Fruit fly (Drosophila melanogaster): Measurements from ENCODE around the gene CG33658.

The CG33658 gene

DNA sequence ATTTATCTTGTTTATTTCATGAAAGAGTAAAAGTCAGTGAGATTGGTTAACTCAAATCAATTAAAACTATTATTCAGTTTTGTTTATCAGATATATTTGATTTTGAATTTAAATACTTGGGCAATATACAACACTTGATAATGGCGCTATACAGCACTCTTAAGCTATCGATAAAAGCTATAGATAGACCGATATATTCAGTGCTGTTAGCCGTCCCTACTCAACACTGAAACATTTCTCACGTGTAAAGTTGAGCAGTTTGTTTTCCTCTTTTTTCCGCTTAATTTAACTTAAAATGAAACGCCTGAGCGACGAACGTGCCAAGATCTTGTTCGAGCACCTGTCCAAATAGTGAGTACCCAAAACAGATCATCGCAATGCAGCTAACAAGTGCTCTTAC lies 9.5 kb upstream of the CG33658 start, which contains the start of gene CG7006 (continued):
- TF ChIP-seq CG11398 (GFP tag; optimal IDR thresholded peaks at IDR 0.05), result peak; percentile 46
- no peak for TF ChIP-seq CG6254 (GFP tag; optimal IDR thresholded peaks at IDR 0.05)
- peak; percentile 1 for TF ChIP-seq CG31388 (GFP tag; optimal IDR thresholded peaks at IDR 0.05)
- TF ChIP-seq tup (GFP tag; optimal IDR thresholded peaks at IDR 0.05), result peak; percentile 49
- TF ChIP-seq kni (GFP tag; optimal IDR thresholded peaks at IDR 0.05), result no peak
- TF ChIP-seq ham (GFP tag; IDR thresholded peaks at IDR 0.05), result no peak
- peak; percentile 44; the same call in 1 of the 2 replicates for TF ChIP-seq tna (GFP tag; IDR thresholded peaks at IDR 0.05; ENCODE audit: partially characterized antibody)
- peak; percentile 66 for TF ChIP-seq CG11085 (GFP tag; IDR thresholded peaks at IDR 0.05)
- TF ChIP-seq Lpt (GFP tag; optimal IDR thresholded peaks at IDR 0.05), result no peak
- TF ChIP-seq Sry-β (GFP tag; optimal IDR thresholded peaks at IDR 0.05), result no peak
- no peak for TF ChIP-seq Sox100B (GFP tag; optimal IDR thresholded peaks at IDR 0.05)
- TF ChIP-seq CG3838 (GFP tag; optimal IDR thresholded peaks at IDR 0.05), result no peak
- peak; percentile 49 for TF ChIP-seq CG34422 (GFP tag; IDR thresholded peaks at IDR 0.05)
- peak; percentile 65 for TF ChIP-seq HLH3B (GFP tag; IDR thresholded peaks at IDR 0.05)
- no peak for TF ChIP-seq CG8359 (GFP tag; optimal IDR thresholded peaks at IDR 0.05; ENCODE audit: borderline replicate concordance)
- TF ChIP-seq Mad (GFP tag; optimal IDR thresholded peaks at IDR 0.05), result peak; percentile 50
- TF ChIP-seq E2f1 (GFP tag; IDR thresholded peaks at IDR 0.05), result 0 out of 2 replicates have a peak, but pooled peaks have one; percentile 42
- peak; percentile 75 for TF ChIP-seq ato (GFP tag; IDR thresholded peaks at IDR 0.05; ENCODE audit: partially characterized antibody)
- TF ChIP-seq Six4 (GFP tag; optimal IDR thresholded peaks at IDR 0.05), result peak; percentile 35
- TF ChIP-seq CG10979 (tag; optimal IDR thresholded peaks at IDR 0.05), result peak; percentile 16
- no peak for TF ChIP-seq en (GFP tag; optimal IDR thresholded peaks at IDR 0.05)
- TF ChIP-seq fd96Cb (tag; optimal IDR thresholded peaks at IDR 0.05), result peak; percentile 12
- peak; percentile 61 for TF ChIP-seq Camta (GFP tag; optimal IDR thresholded peaks at IDR 0.05)
- peak; percentile 86 for TF ChIP-seq ken (GFP tag; IDR thresholded peaks at IDR 0.05)
- TF ChIP-seq CG2129 (GFP tag; IDR thresholded peaks at IDR 0.05; ENCODE audit: partially characterized antibody), result 0 out of 2 replicates have a peak, but pooled peaks have one; percentile 16
- TF ChIP-seq CG11504 (tag; optimal IDR thresholded peaks at IDR 0.05), result no peak
- TF ChIP-seq rib (GFP tag; IDR thresholded peaks at IDR 0.05), result 0 out of 2 replicates have a peak, but pooled peaks have one; percentile 33
- TF ChIP-seq CG13123 (GFP tag; optimal IDR thresholded peaks at IDR 0.05), result peak; percentile 50
- TF ChIP-seq ase (GFP tag; IDR thresholded peaks at IDR 0.05), result no peak
- peak; percentile 72 for TF ChIP-seq MESR4 (GFP tag; optimal IDR thresholded peaks at IDR 0.05)
- no peak for TF ChIP-seq Blimp-1 (GFP tag; optimal IDR thresholded peaks at IDR 0.05)
- peak; percentile 88 for TF ChIP-seq vvl (GFP tag; IDR thresholded peaks at IDR 0.05)
- no peak for TF ChIP-seq sr (GFP tag; IDR thresholded peaks at IDR 0.05)
- TF ChIP-seq mam (GFP tag; optimal IDR thresholded peaks at IDR 0.05), result peak; percentile 91
- TF ChIP-seq Opbp (GFP tag; IDR thresholded peaks at IDR 0.05; ENCODE audit: partially characterized antibody), result peak; percentile 87
- TF ChIP-seq fd64A (GFP tag; optimal IDR thresholded peaks at IDR 0.05), result no peak
- no peak for TF ChIP-seq croc (GFP tag; conservative IDR thresholded peaks at IDR 0.05)
- no peak for TF ChIP-seq fd102C (GFP tag; optimal IDR thresholded peaks at IDR 0.05)
- TF ChIP-seq CG13624 (GFP tag; optimal IDR thresholded peaks at IDR 0.05), result peak; percentile 90
- TF ChIP-seq CG6272 (GFP tag; IDR thresholded peaks at IDR 0.05), result peak; percentile 29; the same call in 1 of the 2 replicates
- TF ChIP-seq CG12155 (GFP tag; optimal IDR thresholded peaks at IDR 0.05), result peak; percentile 85
- TF ChIP-seq CG14860 (GFP tag; IDR thresholded peaks at IDR 0.05; ENCODE audit: partially characterized antibody), result peak; percentile 61
- no peak for TF ChIP-seq MTF-1 (GFP tag; optimal IDR thresholded peaks at IDR 0.05; ENCODE audit: borderline replicate concordance)
- no peak for TF ChIP-seq CG10565 (GFP tag; optimal IDR thresholded peaks at IDR 0.05)
- TF ChIP-seq fd3F (GFP tag; optimal IDR thresholded peaks at IDR 0.05), result no peak
- TF ChIP-seq Max (GFP tag; optimal IDR thresholded peaks at IDR 0.05), result peak; percentile 88
- no peak for TF ChIP-seq lab (GFP tag; optimal IDR thresholded peaks at IDR 0.05)
- TF ChIP-seq CG9437 (GFP tag; optimal IDR thresholded peaks at IDR 0.05), result peak; percentile 26
- peak; percentile 100 for TF ChIP-seq CG10267 (tag; optimal IDR thresholded peaks at IDR 0.05)
- TF ChIP-seq dati (GFP tag; IDR thresholded peaks at IDR 0.05), result no peak
